Fruit fly (Drosophila melanogaster) whole organism, wandering third instar larva: ENCODE results near the gene CG7227.

Source experiments
- CrebA ChIP-seq: fragments of 200-800 bp; sonication (Bioruptor generic); optimal IDR thresholded peaks from 2 replicates; lab custom pipeline; 2016; ENCODE audit warnings: missing biosample characterization, mild to moderate bottlenecking, missing genetic modification characterization, borderline replicate concordance
- Myc ChIP-seq: fragments of >200 bp; optimal IDR thresholded peaks from 2 replicates; lab custom pipeline; 2017
- Sp1 ChIP-seq: fragments of 200-800 bp; sonication (Bioruptor generic); optimal IDR thresholded peaks from 3 replicates; lab custom pipeline; 2019; ENCODE audit warnings: missing biosample characterization, mild to moderate bottlenecking, missing genetic modification characterization, moderate library complexity
- Vsx2 ChIP-seq: fragments of 200-300, 225-300 bp; sonication (Bioruptor generic); optimal IDR thresholded peaks from 2 replicates; lab custom pipeline; 2018; ENCODE audit warnings: missing biosample characterization, missing genetic modification characterization; ENCODE audit not compliant: partially characterized antibody
- dmrt93B ChIP-seq: fragments of 200-800 bp; sonication (Bioruptor generic); optimal IDR thresholded peaks from 2 replicates; lab custom pipeline; 2018; ENCODE audit warnings: missing biosample characterization, mild to moderate bottlenecking, missing genetic modification characterization
- foxo ChIP-seq, 2 experiments: fragments of 200-800 bp; sonication (Bioruptor generic); optimal IDR thresholded peaks; 2 replicates in 1 of 2; 3 replicates in 1 of 2; lab custom pipeline; 2016 to 2017; ENCODE audit warnings: missing biosample characterization in 2 of 2, missing genetic modification characterization in 2 of 2
- h ChIP-seq: fragments of 200-800 bp; sonication (Bioruptor generic); optimal IDR thresholded peaks from 3 replicates; lab custom pipeline; 2016; ENCODE audit warnings: missing biosample characterization, mild to moderate bottlenecking, missing genetic modification characterization
- rgr ChIP-seq: fragments of 200-800 bp; sonication (Bioruptor generic); optimal IDR thresholded peaks from 3 replicates; lab custom pipeline; 2016; ENCODE audit warnings: missing biosample characterization, mild to moderate bottlenecking, missing genetic modification characterization
- sv ChIP-seq: fragments of 200-800 bp; sonication (Bioruptor generic); optimal IDR thresholded peaks from 3 replicates; lab custom pipeline; 2016; ENCODE audit warnings: missing biosample characterization, missing genetic modification characterization
- usp ChIP-seq: fragments of >200 bp; optimal IDR thresholded peaks from 2 replicates; lab custom pipeline; 2017; ENCODE audit warnings: missing biosample characterization, missing genetic modification characterization

- TF ChIP-seq Myc (lab: Kevin White, UChicago) = peak; percentile 33
- no peak for TF ChIP-seq h (GFP tag; lab: Kevin White, UChicago)
- TF ChIP-seq foxo (GFP tag; optimal IDR thresholded peaks at IDR 0.05; lab: Kevin White, UChicago) = peak in 1 of 2 experiments; percentile 44
- TF ChIP-seq sv = no peak
- peak; percentile 87 for TF ChIP-seq rgr (GFP tag; lab: Kevin White, UChicago)
- TF ChIP-seq usp (GFP tag; lab: Kevin White, UChicago) = no peak
- TF ChIP-seq CrebA (GFP tag; lab: Kevin White, UChicago) = no peak
- TF ChIP-seq dmrt93B (GFP tag; lab: Kevin White, UChicago) = no peak
- TF ChIP-seq Vsx2 (GFP tag; lab: Kevin White, UChicago) = no peak
- no peak for TF ChIP-seq Sp1
These were observed 6.1 kb upstream of the CG7227 start, which contains the start of gene Wwox for dm6 chr2L:8004072-8004471.
